Worm (Caenorhabditis elegans): ENCODE results near the gene tbx-33.

The tbx-33 gene

DNA sequence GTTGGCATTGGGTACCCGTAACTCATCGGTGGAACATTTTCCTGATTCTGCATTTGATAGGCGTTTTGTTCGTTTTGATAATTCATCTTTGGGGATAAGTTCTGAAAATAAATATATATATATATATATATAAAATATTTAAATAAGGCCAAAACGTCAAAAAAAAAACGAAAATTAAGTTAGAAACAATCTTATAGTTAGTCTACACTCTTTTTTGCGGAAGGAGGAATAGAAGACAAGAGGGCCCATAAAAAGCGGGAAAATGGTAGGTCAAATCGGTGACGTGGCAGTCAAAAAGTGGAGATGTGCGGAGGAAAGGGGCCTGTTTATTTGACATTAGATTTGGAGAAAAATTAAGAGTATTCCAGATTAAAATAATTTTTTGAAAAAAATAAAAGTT lies at the start of gene tbx-33:
Gene tbx-33 (minus strand): TSS at position 101 of the 400 bp plus-strand sequence.
- no peak for TF ChIP-seq tab-1 (GFP tag; IDR thresholded peaks at IDR 0.05)
- no peak for TF ChIP-seq med-1 (GFP tag; optimal IDR thresholded peaks at IDR 0.05; ENCODE audit: insufficient read depth)
- TF ChIP-seq flt-1 (GFP tag; IDR thresholded peaks at IDR 0.05), result no peak
- TF ChIP-seq ztf-29 (GFP tag; IDR thresholded peaks at IDR 0.05), result no peak
- no peak for TF ChIP-seq ref-1 (GFP tag; conservative IDR thresholded peaks at IDR 0.05)
- no peak for TF ChIP-seq klf-2 (GFP tag; conservative IDR thresholded peaks at IDR 0.05)
- TF ChIP-seq ztf-23 (GFP tag; IDR thresholded peaks at IDR 0.05), result no peak
- no peak for TF ChIP-seq cog-1 (tag; optimal IDR thresholded peaks at IDR 0.05)
- TF ChIP-seq T22C8.4 (GFP tag; IDR thresholded peaks at IDR 0.05), result no peak

DNA sequence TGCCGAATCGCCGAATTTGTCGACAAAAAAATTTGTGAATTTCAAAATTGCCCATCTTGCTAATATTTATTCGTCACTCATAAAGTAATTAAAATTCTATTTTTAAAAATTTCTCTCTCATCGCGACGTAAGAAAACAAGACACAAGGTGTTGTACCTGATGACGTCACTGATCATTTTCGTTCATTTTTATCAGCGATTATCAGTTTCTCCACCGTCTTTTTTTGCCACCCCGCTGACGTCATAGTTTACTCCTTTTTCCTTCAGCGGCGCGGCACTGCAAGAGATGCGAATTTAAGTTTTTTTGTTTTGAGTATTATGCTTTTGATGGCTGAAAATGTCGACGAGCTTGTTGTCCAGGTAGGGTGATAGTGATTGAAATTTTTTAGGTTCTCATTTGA lies 48.1 kb upstream of the tbx-33 start:
- TF ChIP-seq ztf-23 (GFP tag; IDR thresholded peaks at IDR 0.05) (no peak), klf-2 (GFP tag; conservative IDR thresholded peaks at IDR 0.05) (no peak), ztf-29 (GFP tag; IDR thresholded peaks at IDR 0.05) (no peak), flt-1 (GFP tag; IDR thresholded peaks at IDR 0.05) (no peak), tab-1 (GFP tag; IDR thresholded peaks at IDR 0.05) (no peak), T22C8.4 (GFP tag; IDR thresholded peaks at IDR 0.05) (no peak), cog-1 (tag; optimal IDR thresholded peaks at IDR 0.05) (no peak), ref-1 (GFP tag; conservative IDR thresholded peaks at IDR 0.05) (no peak), med-1 (GFP tag; optimal IDR thresholded peaks at IDR 0.05; ENCODE audit: insufficient read depth) (no peak)

DNA sequence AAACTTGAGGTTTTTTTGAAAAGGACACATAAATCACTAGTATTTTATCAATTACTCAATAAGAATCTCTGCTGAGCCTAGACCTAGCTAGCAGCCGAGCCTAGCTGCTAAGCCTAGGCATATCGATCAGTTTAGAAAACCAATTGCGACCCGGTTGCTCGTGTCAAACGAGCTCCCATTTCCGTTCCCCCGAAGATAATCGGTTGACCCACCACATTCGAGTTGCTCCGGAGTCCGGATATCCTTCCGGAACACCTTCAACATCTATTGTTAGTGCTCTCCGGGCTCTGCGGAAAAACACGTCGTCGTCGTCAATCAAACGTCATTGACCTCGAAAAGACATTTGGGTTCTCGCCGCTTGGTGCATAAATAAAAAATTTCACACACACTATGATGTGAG lies 47.1 kb upstream of the tbx-33 start:
- TF ChIP-seq klf-2 (GFP tag; conservative IDR thresholded peaks at IDR 0.05), result no peak
- no peak for TF ChIP-seq ref-1 (GFP tag; conservative IDR thresholded peaks at IDR 0.05)
- TF ChIP-seq T22C8.4 (GFP tag; IDR thresholded peaks at IDR 0.05), result no peak
- no peak for TF ChIP-seq cog-1 (tag; optimal IDR thresholded peaks at IDR 0.05)
- no peak for TF ChIP-seq med-1 (GFP tag; optimal IDR thresholded peaks at IDR 0.05; ENCODE audit: insufficient read depth)
- no peak for TF ChIP-seq ztf-23 (GFP tag; IDR thresholded peaks at IDR 0.05)
- TF ChIP-seq flt-1 (GFP tag; IDR thresholded peaks at IDR 0.05), result no peak
- TF ChIP-seq ztf-29 (GFP tag; IDR thresholded peaks at IDR 0.05), result no peak
- TF ChIP-seq tab-1 (GFP tag; IDR thresholded peaks at IDR 0.05), result no peak

DNA sequence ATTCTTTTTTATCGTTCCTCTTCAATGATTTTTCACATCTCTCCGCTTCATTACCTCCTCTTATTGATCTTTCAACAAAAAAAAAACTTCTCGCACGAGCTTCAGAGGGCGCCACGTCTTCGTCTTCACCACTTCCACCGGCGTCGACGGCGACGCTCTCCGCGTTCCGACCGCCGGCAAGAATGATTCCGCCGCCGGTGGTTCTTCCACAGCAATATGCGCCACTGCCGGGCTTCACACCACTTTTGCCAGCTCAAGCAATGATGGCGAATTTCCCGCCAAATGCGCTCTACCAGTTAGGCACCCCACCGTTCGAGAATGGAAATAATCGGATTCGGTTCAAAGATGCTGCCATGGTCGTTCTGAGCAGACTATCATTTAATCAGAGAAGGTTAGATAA lies 46.4 kb upstream of the tbx-33 start:
- TF ChIP-seq tab-1 (GFP tag; IDR thresholded peaks at IDR 0.05) (no peak), flt-1 (GFP tag; IDR thresholded peaks at IDR 0.05) (no peak), T22C8.4 (GFP tag; IDR thresholded peaks at IDR 0.05) (no peak), cog-1 (tag; optimal IDR thresholded peaks at IDR 0.05) (no peak), ref-1 (GFP tag; conservative IDR thresholded peaks at IDR 0.05) (no peak), ztf-29 (GFP tag; IDR thresholded peaks at IDR 0.05) (no peak), med-1 (GFP tag; optimal IDR thresholded peaks at IDR 0.05; ENCODE audit: insufficient read depth) (no peak), ztf-23 (GFP tag; IDR thresholded peaks at IDR 0.05) (no peak), klf-2 (GFP tag; conservative IDR thresholded peaks at IDR 0.05) (no peak)

DNA sequence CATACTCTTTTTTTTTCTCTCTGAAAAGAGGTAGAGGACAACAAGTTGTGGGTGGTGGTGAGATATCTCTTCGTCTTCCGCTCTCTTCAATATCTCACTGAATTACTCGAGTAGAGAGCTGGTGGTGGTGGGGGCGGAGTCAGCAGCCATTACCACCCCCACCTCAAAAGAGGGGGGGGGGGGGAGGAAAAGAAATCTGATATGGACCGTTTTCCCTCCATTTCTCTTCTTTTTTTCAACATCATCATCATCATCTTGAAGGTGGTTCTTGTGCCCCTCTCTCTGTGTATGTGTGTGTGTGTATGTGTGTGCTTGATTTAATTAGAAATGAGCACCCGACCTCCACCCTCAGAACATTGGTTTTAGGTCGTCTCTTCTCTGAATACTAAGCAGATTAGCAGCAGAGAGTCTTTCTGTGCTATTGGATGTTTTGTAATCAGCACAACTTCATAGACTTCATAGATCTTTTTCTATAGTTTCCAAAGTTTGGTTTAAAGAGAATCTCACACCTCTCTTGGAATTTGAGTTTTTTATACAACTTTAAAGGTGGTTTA lies 44.9 kb upstream of the tbx-33 start:
- TF ChIP-seq T22C8.4 (GFP tag; IDR thresholded peaks at IDR 0.05), result no peak
- no peak for TF ChIP-seq ztf-23 (GFP tag; IDR thresholded peaks at IDR 0.05)
- no peak for TF ChIP-seq cog-1 (tag; optimal IDR thresholded peaks at IDR 0.05)
- TF ChIP-seq flt-1 (GFP tag; IDR thresholded peaks at IDR 0.05), result no peak
- no peak for TF ChIP-seq med-1 (GFP tag; optimal IDR thresholded peaks at IDR 0.05; ENCODE audit: insufficient read depth)
- TF ChIP-seq ztf-29 (GFP tag; IDR thresholded peaks at IDR 0.05), result no peak
- TF ChIP-seq ref-1 (GFP tag; conservative IDR thresholded peaks at IDR 0.05), result no peak
- no peak for TF ChIP-seq klf-2 (GFP tag; conservative IDR thresholded peaks at IDR 0.05)
- no peak for TF ChIP-seq tab-1 (GFP tag; IDR thresholded peaks at IDR 0.05)

DNA sequence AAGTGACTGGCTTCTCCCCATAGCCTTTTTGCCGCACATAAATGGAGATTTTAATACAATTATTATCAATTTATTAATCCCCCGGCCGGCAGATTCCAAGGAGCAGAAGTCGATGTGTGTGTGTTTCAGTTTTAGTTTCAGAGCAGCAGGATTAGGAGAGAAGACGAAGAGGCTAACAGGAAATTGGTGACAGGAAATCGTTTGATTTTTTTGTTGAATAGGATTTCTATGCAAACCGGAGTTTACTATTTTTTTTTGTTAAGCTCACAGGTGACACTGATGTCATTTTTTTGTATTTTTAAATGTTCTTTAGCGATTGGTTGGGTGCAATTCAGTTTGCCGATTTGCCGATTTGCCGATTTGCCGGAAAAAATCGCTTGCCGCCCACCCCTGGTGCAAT lies 43.9 kb upstream of the tbx-33 start:
- TF ChIP-seq med-1 (GFP tag; optimal IDR thresholded peaks at IDR 0.05; ENCODE audit: insufficient read depth) (no peak), cog-1 (tag; optimal IDR thresholded peaks at IDR 0.05) (no peak), ztf-23 (GFP tag; IDR thresholded peaks at IDR 0.05) (no peak)

DNA sequence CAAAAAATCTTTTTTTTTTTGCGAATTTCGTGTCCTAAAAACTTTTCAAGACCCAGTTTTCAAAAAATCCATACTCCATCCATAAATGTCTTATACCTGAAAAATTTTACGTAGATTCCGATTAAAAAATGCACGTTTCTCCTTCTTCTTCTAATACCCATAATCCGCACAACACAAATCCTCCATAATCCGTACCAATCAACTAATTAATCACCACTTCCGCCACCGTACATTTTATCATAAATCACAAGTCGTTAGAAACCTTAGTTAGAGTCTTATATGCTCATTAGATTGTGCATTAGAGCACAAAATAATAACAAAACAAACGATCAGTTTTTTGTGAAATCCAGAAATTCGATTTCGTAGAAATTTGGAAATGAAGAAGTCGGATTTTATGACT lies 32.4 kb upstream of the tbx-33 start:
- no peak for TF ChIP-seq ref-1 (GFP tag; conservative IDR thresholded peaks at IDR 0.05)
- no peak for TF ChIP-seq med-1 (GFP tag; optimal IDR thresholded peaks at IDR 0.05; ENCODE audit: insufficient read depth)
- no peak for TF ChIP-seq ztf-23 (GFP tag; IDR thresholded peaks at IDR 0.05)
- no peak for TF ChIP-seq tab-1 (GFP tag; IDR thresholded peaks at IDR 0.05)
- no peak for TF ChIP-seq flt-1 (GFP tag; IDR thresholded peaks at IDR 0.05)
- TF ChIP-seq ztf-29 (GFP tag; IDR thresholded peaks at IDR 0.05), result no peak
- TF ChIP-seq cog-1 (tag; optimal IDR thresholded peaks at IDR 0.05), result no peak
- no peak for TF ChIP-seq klf-2 (GFP tag; conservative IDR thresholded peaks at IDR 0.05)
- TF ChIP-seq T22C8.4 (GFP tag; IDR thresholded peaks at IDR 0.05), result no peak

DNA sequence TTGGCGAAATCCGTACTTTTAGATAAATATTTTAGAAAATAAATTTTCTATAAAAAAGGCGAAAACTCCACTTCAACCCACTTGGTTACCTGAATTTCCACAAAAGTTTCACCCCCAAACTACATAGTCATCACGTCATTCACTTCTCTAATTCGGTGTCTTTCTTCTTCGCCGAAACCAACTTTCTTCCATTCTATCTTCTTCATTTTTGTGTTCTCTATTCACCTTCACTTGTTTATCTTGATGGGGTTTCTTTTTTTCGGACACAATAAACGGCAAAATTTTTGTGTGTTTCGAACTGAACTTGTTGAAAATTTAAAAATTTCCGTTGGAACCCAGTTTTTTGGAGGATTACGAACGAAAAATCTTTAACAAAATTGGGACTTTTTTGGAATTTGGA lies 30.2 kb upstream of the tbx-33 start:
- TF ChIP-seq T22C8.4 (GFP tag; IDR thresholded peaks at IDR 0.05) (no peak), ztf-23 (GFP tag; IDR thresholded peaks at IDR 0.05) (no peak), tab-1 (GFP tag; IDR thresholded peaks at IDR 0.05) (no peak), cog-1 (tag; optimal IDR thresholded peaks at IDR 0.05) (no peak), flt-1 (GFP tag; IDR thresholded peaks at IDR 0.05) (no peak), ref-1 (GFP tag; conservative IDR thresholded peaks at IDR 0.05) (no peak), ztf-29 (GFP tag; IDR thresholded peaks at IDR 0.05) (no peak), klf-2 (GFP tag; conservative IDR thresholded peaks at IDR 0.05) (no peak), med-1 (GFP tag; optimal IDR thresholded peaks at IDR 0.05; ENCODE audit: insufficient read depth) (no peak)

DNA sequence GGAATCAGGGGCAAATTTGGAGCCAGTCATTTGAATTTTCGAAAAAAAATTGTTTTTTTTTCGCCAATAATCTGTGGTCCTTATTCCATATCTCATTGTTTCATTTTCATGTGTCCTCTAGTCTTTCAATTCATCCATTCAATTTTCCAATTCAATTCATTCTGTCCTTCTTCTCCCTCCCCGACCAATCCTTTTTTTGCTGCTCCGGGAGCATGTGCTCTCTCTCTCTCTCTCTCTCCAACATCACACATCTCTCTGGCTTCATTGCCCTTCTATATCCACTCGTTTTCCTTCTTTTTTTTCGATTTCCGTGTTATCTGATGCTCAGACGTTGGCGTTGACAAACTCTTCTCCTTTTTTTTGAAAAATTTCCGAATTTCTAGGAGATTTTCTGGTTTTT lies 26.8 kb upstream of the tbx-33 start:
- TF ChIP-seq flt-1 (GFP tag; IDR thresholded peaks at IDR 0.05) (no peak), ztf-23 (GFP tag; IDR thresholded peaks at IDR 0.05) (no peak), med-1 (GFP tag; optimal IDR thresholded peaks at IDR 0.05; ENCODE audit: insufficient read depth) (no peak), cog-1 (tag; optimal IDR thresholded peaks at IDR 0.05) (no peak), ztf-29 (GFP tag; IDR thresholded peaks at IDR 0.05) (no peak), klf-2 (GFP tag; conservative IDR thresholded peaks at IDR 0.05) (no peak), ref-1 (GFP tag; conservative IDR thresholded peaks at IDR 0.05) (no peak), tab-1 (GFP tag; IDR thresholded peaks at IDR 0.05) (no peak), T22C8.4 (GFP tag; IDR thresholded peaks at IDR 0.05) (no peak)

DNA sequence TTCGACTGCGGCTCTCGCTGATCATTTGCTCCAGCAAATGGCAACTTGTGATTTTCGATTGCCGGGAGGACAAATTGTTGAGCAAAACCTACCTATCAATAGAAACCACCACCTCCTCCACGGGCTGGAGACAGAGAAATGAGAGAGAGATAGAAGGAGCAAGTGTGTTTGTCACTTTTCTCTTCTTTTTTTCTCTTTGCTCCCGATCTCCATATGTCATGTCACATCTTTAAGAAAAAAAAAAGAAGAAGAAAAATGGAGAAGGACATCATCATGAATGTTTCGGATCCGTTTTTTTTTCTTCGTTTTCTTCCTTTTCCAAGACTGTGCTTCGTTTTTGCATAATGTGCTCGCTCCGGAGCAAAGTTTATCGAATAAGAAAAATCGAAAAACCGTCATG lies 24.1 kb upstream of the tbx-33 start:
- TF ChIP-seq tab-1 (GFP tag; IDR thresholded peaks at IDR 0.05) (no peak), ztf-29 (GFP tag; IDR thresholded peaks at IDR 0.05) (no peak), ztf-23 (GFP tag; IDR thresholded peaks at IDR 0.05) (no peak)

All from whole organism, midembryonic.